Fruit fly (Drosophila melanogaster): ENCODE measurements around the gene CG12111.

CG12111 gene

dm6 chrX:8561404-8562397 lies 9.0 kb downstream of the CG12111 start (continued):
- peak; percentile 56 for TF ChIP-seq Side (GFP tag; optimal IDR thresholded peaks at IDR 0.05)
- TF ChIP-seq CrebB (tag; optimal IDR thresholded peaks at IDR 0.05): peak; percentile 21
- TF ChIP-seq onecut (GFP tag; IDR thresholded peaks at IDR 0.05): peak; percentile 14; the same call in 1 of the 2 replicates
- TF ChIP-seq HHEX (GFP tag; optimal IDR thresholded peaks at IDR 0.05): peak; percentile 25
- peak; percentile 28 for TF ChIP-seq Abd-B (GFP tag; optimal IDR thresholded peaks at IDR 0.05)
- TF ChIP-seq lov (optimal IDR thresholded peaks at IDR 0.05): no peak
- TF ChIP-seq lov (GFP tag; IDR thresholded peaks at IDR 0.05): 0 out of 3 replicates have a peak, but pooled peaks have one; percentile 45
- peak; percentile 60; the same call in 1 of the 3 replicates for TF ChIP-seq otp (GFP tag; IDR thresholded peaks at IDR 0.05)
- TF ChIP-seq CG13287 (GFP tag; IDR thresholded peaks at IDR 0.05; ENCODE audit: partially characterized antibody): peak; percentile 45
- peak; percentile 51 for TF ChIP-seq exex (tag; optimal IDR thresholded peaks at IDR 0.05)
- peak; percentile 59; the same call in 1 of the 3 replicates for TF ChIP-seq mld (GFP tag; IDR thresholded peaks at IDR 0.05; ENCODE audit: partially characterized antibody)
- peak; percentile 24 for TF ChIP-seq rib (GFP tag; IDR thresholded peaks at IDR 0.05)
- TF ChIP-seq Hr51 (GFP tag; optimal IDR thresholded peaks at IDR 0.05): peak in 1 of 2 experiments; percentile 23
- peak; percentile 8 for TF ChIP-seq CG8924 (tag; optimal IDR thresholded peaks at IDR 0.05)
- peak; percentile 35 for TF ChIP-seq mam (GFP tag; optimal IDR thresholded peaks at IDR 0.05)
- no peak for TF ChIP-seq prd (optimal IDR thresholded peaks at IDR 0.05)
- peak; percentile 37; the same call in 1 of the 3 replicates for TF ChIP-seq prd (GFP tag; IDR thresholded peaks at IDR 0.05)
- TF ChIP-seq Trl (optimal IDR thresholded peaks at IDR 0.05): peak; percentile 63 to 71
- TF ChIP-seq Trl (GFP tag; optimal IDR thresholded peaks at IDR 0.05): peak; percentile 40
- TF ChIP-seq Sry-β (GFP tag; optimal IDR thresholded peaks at IDR 0.05): no peak
- TF ChIP-seq Mes4 (GFP tag; optimal IDR thresholded peaks at IDR 0.05): no peak
- peak; percentile 17 for TF ChIP-seq chn (GFP tag; optimal IDR thresholded peaks at IDR 0.05)
- no peak for TF ChIP-seq C15 (GFP tag; IDR thresholded peaks at IDR 0.05)
- no peak for TF ChIP-seq CG16863 (GFP tag; optimal IDR thresholded peaks at IDR 0.05)
- no peak for TF ChIP-seq da (GFP tag; optimal IDR thresholded peaks at IDR 0.05)
- TF ChIP-seq CG10209 (GFP tag; optimal IDR thresholded peaks at IDR 0.05): peak; percentile 20
- peak; percentile 13 for TF ChIP-seq CG4424 (GFP tag; optimal IDR thresholded peaks at IDR 0.05)
- TF ChIP-seq CG2116 (GFP tag; optimal IDR thresholded peaks at IDR 0.05): peak; percentile 56
- TF ChIP-seq hbn (GFP tag; IDR thresholded peaks at IDR 0.05; ENCODE audit: partially characterized antibody): peak; percentile 39; the same call in 1 of the 2 replicates
- no peak for TF ChIP-seq stc (GFP tag; IDR thresholded peaks at IDR 0.05)
- TF ChIP-seq CG30403 (GFP tag; optimal IDR thresholded peaks at IDR 0.05): peak; percentile 16
- peak; percentile 6 for TF ChIP-seq Ets97D (GFP tag; optimal IDR thresholded peaks at IDR 0.05)
- peak; percentile 54; the same call in 1 of the 3 replicates for TF ChIP-seq sr (GFP tag; IDR thresholded peaks at IDR 0.05)
- 0 out of 2 replicates have a peak, but pooled peaks have one; percentile 20 for TF ChIP-seq sna (GFP tag; IDR thresholded peaks at IDR 0.05; ENCODE audit: partially characterized antibody)
- 0 out of 2 replicates have a peak, but pooled peaks have one; percentile 29 for TF ChIP-seq seq (GFP tag; IDR thresholded peaks at IDR 0.05)
- no peak for TF ChIP-seq Hr39 (optimal IDR thresholded peaks at IDR 0.05)
- no peak for TF ChIP-seq CG7987 (GFP tag; optimal IDR thresholded peaks at IDR 0.05)
- TF ChIP-seq dysf (GFP tag; IDR thresholded peaks at IDR 0.05): no peak
- peak; percentile 72 for TF ChIP-seq ci (GFP tag; IDR thresholded peaks at IDR 0.05)
- 0 out of 3 replicates have a peak, but pooled peaks have one; percentile 21 for TF ChIP-seq CG7963 (GFP tag; IDR thresholded peaks at IDR 0.05; ENCODE audit: partially characterized antibody)
- TF ChIP-seq Meics (GFP tag; optimal IDR thresholded peaks at IDR 0.05): peak; percentile 39
- 0 out of 3 replicates have a peak, but pooled peaks have one; percentile 14 for TF ChIP-seq Dbx (GFP tag; IDR thresholded peaks at IDR 0.05)
- TF ChIP-seq CTCF (GFP tag; optimal IDR thresholded peaks at IDR 0.05): peak; percentile 4
- peak; percentile 15 for TF ChIP-seq pho (GFP tag; optimal IDR thresholded peaks at IDR 0.05)
- TF ChIP-seq insv (GFP tag; optimal IDR thresholded peaks at IDR 0.05): peak in 1 of 2 experiments; percentile 26
- peak; percentile 14 to 83 for TF ChIP-seq Pdp1 (GFP tag; optimal IDR thresholded peaks at IDR 0.05)
- peak; percentile 93 for TF ChIP-seq abd-A (tag; optimal IDR thresholded peaks at IDR 0.05)
- peak; percentile 51 for TF ChIP-seq bigmax (GFP tag; optimal IDR thresholded peaks at IDR 0.05)
- no peak; the same call in 1 of the 2 replicates for TF ChIP-seq MBD-R2 (GFP tag; IDR thresholded peaks at IDR 0.05)

All from whole organism, embryonic.